Worm (Caenorhabditis elegans) whole organism, L2 larva: Measurements from ENCODE around the gene T09A5.14.

Source experiments
- R02D3.7 ChIP-seq: fragments of 150-350 bp; optimal IDR thresholded peaks from 2 replicates; lab custom pipeline; 2014; ENCODE audit warnings: missing biosample characterization, missing genetic modification characterization
- Y55F3AM.14 ChIP-seq: fragments of 200-800 bp; sonication (Bioruptor generic); optimal IDR thresholded peaks from 2 replicates; lab custom pipeline; 2018; ENCODE audit warnings: mild to moderate bottlenecking, missing genetic modification characterization, missing compliant biosample characterization
- ZK546.5 ChIP-seq: sonication (generic microtip); optimal IDR thresholded peaks from 2 replicates; lab custom pipeline; 2017; ENCODE audit warnings: missing biosample characterization, missing genetic modification characterization
- alr-1 ChIP-seq: fragments of 150-350 bp; optimal IDR thresholded peaks from 2 replicates; lab custom pipeline; 2014; ENCODE audit warnings: missing biosample characterization, missing genetic modification characterization
- ama-1 ChIP-seq: fragments of 150-350 bp; optimal IDR thresholded peaks from 2 replicates; lab custom pipeline; 2018; ENCODE audit warnings: inconsistent platforms
- ceh-16 ChIP-seq: fragments of 150-350 bp; optimal IDR thresholded peaks from 2 replicates; lab custom pipeline; 2014; ENCODE audit warnings: missing biosample characterization, missing genetic modification characterization
- ceh-82 ChIP-seq: fragments of 150-350 bp; optimal IDR thresholded peaks from 2 replicates; lab custom pipeline; 2014; ENCODE audit warnings: missing biosample characterization, missing genetic modification characterization
- crh-2 ChIP-seq: sonication (generic microtip); optimal IDR thresholded peaks from 2 replicates; lab custom pipeline; 2017; ENCODE audit warnings: missing biosample characterization, missing genetic modification characterization
- dmd-4 ChIP-seq: sonication (generic microtip); optimal IDR thresholded peaks from 2 replicates; lab custom pipeline; 2017; ENCODE audit warnings: missing biosample characterization, missing genetic modification characterization
- elt-3 ChIP-seq: sonication (generic microtip); optimal IDR thresholded peaks from 2 replicates; lab custom pipeline; 2017; ENCODE audit warnings: missing biosample characterization, missing genetic modification characterization
- fos-1 ChIP-seq: fragments of 150-350 bp; optimal IDR thresholded peaks from 2 replicates; lab custom pipeline; 2014; ENCODE audit warnings: missing biosample characterization, missing genetic modification characterization
- lin-39 ChIP-seq: fragments of 150-350 bp; optimal IDR thresholded peaks from 2 replicates; lab custom pipeline; 2014; ENCODE audit warnings: missing biosample characterization, missing genetic modification reagents, missing genetic modification characterization
- lsy-2 ChIP-seq, 2 experiments: fragments of 150-350 bp in 1 of 2; sonication (generic microtip) in 1 of 2; optimal IDR thresholded peaks; 2 replicates each; lab custom pipeline; 2014 to 2017; ENCODE audit warnings: missing biosample characterization in 2 of 2, missing genetic modification characterization in 2 of 2
- mab-5 ChIP-seq: fragments of 150-350 bp; optimal IDR thresholded peaks from 2 replicates; lab custom pipeline; 2014; ENCODE audit warnings: missing biosample characterization, missing genetic modification characterization
- mbf-1 ChIP-seq: sonication (generic microtip); optimal IDR thresholded peaks from 2 replicates; lab custom pipeline; 2017; ENCODE audit warnings: missing biosample characterization, missing genetic modification characterization
- nhr-10 ChIP-seq: sonication (generic microtip); optimal IDR thresholded peaks from 2 replicates; lab custom pipeline; 2017; ENCODE audit warnings: missing biosample characterization, missing genetic modification characterization
- nhr-129 ChIP-seq: fragments of 150-350 bp; optimal IDR thresholded peaks from 2 replicates; lab custom pipeline; 2014; ENCODE audit warnings: missing biosample characterization, missing genetic modification characterization
- nhr-23 ChIP-seq: fragments of 150-350 bp; optimal IDR thresholded peaks from 2 replicates; lab custom pipeline; 2014; ENCODE audit warnings: missing biosample characterization, missing genetic modification reagents, missing genetic modification characterization
- nhr-25 ChIP-seq: fragments of 150-350 bp; sonication (generic microtip); optimal IDR thresholded peaks from 3 replicates; lab custom pipeline; 2014; ENCODE audit warnings: missing biosample characterization, missing genetic modification characterization
- nhr-6 ChIP-seq: fragments of 150-350 bp; optimal IDR thresholded peaks from 2 replicates; lab custom pipeline; 2014; ENCODE audit warnings: missing biosample characterization, missing genetic modification characterization
- sem-4 ChIP-seq: fragments of 150-350 bp; optimal IDR thresholded peaks from 2 replicates; lab custom pipeline; 2014; ENCODE audit warnings: missing biosample characterization, missing genetic modification reagents, missing genetic modification characterization
- skn-1 ChIP-seq: sonication (generic microtip); optimal IDR thresholded peaks from 2 replicates; lab custom pipeline; 2017; ENCODE audit warnings: missing biosample characterization, missing genetic modification characterization
- sma-9 ChIP-seq, 2 experiments: fragments of 150-350 bp in 1 of 2; sonication (generic microtip) in 1 of 2; optimal IDR thresholded peaks; 2 replicates each; lab custom pipeline; 2014 to 2016; ENCODE audit warnings: missing genetic modification characterization in 2 of 2, mild to moderate bottlenecking in 1 of 2, missing biosample characterization in 1 of 2, missing compliant biosample characterization in 1 of 2, missing genetic modification reagents in 1 of 2, moderate library complexity in 1 of 2
- unc-55 ChIP-seq: fragments of 150-350 bp; sonication (generic microtip); optimal IDR thresholded peaks from 3 replicates; lab custom pipeline; 2014; ENCODE audit warnings: missing biosample characterization, missing genetic modification reagents, missing genetic modification characterization
- unc-62 ChIP-seq: fragments of 150-350 bp; optimal IDR thresholded peaks from 2 replicates; lab custom pipeline; 2014; ENCODE audit warnings: missing biosample characterization, missing genetic modification reagents, missing genetic modification characterization
- zag-1 ChIP-seq: fragments of 150-350 bp; optimal IDR thresholded peaks from 2 replicates; lab custom pipeline; 2014; ENCODE audit warnings: missing biosample characterization, missing genetic modification characterization
- ztf-1 ChIP-seq: fragments of 200-800 bp; sonication (Bioruptor generic); conservative IDR thresholded peaks from 2 replicates; pipeline ENCODE4 v1.3.6; 2022; ENCODE audit warnings: missing genetic modification characterization, missing compliant biosample characterization
- ztf-11 ChIP-seq: sonication (generic microtip); optimal IDR thresholded peaks from 2 replicates; lab custom pipeline; 2017; ENCODE audit warnings: missing biosample characterization, missing genetic modification characterization
- ztf-4 ChIP-seq: fragments of 150-350 bp; optimal IDR thresholded peaks from 2 replicates; lab custom pipeline; 2014; ENCODE audit warnings: missing biosample characterization, missing genetic modification characterization

T09A5.14 gene

DNA sequence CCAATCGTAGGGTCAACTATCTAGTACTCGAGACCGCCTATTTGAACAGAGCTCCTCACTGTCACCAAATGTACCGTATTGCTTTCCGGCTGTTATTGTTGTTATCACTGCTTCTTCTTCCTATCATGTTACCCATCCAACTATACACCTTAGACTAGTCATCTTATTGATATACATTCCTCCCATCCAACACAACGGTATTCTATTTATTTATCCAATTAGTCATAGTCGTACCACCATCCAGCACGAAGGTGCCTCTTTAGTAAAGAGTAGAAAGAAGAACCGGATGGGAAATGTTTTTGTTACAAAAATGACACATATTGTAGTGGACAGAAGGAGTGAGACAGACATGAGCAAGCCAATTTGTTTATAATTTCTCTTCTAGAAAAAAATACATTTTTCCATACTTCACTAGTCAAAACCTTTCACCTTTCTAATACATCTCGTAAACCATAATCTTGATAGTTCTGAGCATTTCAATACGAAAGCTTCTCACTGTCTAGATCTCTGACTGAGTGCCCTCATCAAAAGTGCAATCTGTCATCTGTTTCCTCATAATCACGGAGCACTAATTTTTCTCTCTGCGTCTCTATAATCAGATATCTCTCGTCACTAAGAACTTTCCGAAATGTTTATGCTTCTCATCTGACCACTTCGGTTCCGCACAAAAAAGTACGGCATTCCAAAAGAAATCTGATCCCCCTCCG, 21.8 kb upstream of the T09A5.14 start:
- TF ChIP-seq nhr-6, result no peak

DNA sequence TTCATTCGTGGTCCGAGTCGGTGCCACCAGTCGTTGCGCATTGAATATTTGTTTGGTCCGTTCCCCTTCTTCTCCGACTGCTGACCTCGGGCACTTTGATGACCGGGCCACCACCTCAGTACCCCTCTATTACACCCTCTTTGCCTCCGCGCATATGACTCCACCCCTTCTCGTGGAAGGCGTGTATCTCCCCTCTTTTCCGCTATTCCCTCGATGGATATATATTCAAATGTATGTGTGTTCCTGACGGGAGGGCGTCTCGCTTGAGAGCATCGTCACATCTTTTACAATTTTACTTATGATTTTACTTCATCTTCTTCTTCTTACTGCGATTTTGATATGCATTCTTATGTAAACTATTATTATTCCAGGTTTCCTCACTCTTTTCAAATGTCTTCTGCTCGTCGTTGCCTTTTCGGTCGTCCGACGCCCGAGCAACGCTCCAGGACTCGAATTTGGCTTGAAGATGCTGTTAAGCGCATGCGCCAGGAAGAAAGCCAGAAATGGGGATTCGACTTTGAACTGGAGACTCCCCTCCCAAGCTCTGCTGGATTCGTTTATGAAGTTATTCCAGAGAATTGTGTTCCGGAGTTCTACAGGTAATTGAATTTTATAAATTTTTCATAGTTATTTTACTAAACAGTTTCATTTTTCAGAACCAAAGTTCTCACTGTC, 21.1 kb upstream of the T09A5.14 start, which contains the start of gene cki-1:
Gene cki-1 (plus strand): TSS at position 372 of the 675 bp plus-strand sequence.
- TF ChIP-seq ceh-82 (tag; lab: Kevin White, UChicago) (no peak), ZK546.5 (no peak), unc-62 (GFP tag; lab: Kevin White, UChicago) (no peak), sem-4 (tag; lab: Kevin White, UChicago) (no peak), mab-5 (no peak)

DNA sequence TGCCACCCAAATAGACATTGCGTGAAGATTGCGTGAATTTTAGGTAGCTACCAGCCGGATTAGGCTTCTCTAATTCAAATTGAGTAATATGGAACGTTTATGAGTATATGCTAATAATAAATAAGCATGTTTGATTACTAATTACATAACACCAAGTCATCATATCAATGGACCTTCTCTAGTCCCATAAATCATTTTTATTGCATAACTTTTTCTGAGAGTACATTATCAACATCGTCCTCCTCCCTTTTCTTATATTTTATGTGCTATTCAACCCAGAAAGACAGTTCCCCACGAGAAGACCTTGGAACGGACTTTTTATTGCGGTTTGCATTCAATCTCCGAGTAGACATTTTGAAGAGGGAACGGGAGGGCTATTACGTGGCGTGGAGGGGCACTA, 19.8 kb upstream of the T09A5.14 start:
- TF ChIP-seq ceh-82 (tag; lab: Kevin White, UChicago), result no peak
- no peak for TF ChIP-seq Y55F3AM.14 (GFP tag; lab: Kevin White, UChicago)
- TF ChIP-seq nhr-23 (tag; lab: Kevin White, UChicago), result no peak
- no peak for TF ChIP-seq crh-2 (tag; lab: Kevin White, UChicago)
- TF ChIP-seq ceh-16, result no peak
- TF ChIP-seq mbf-1 (tag; lab: Kevin White, UChicago), result no peak
- TF ChIP-seq R02D3.7 (tag; lab: Kevin White, UChicago), result no peak
- no peak for TF ChIP-seq alr-1 (tag; lab: Kevin White, UChicago)

DNA sequence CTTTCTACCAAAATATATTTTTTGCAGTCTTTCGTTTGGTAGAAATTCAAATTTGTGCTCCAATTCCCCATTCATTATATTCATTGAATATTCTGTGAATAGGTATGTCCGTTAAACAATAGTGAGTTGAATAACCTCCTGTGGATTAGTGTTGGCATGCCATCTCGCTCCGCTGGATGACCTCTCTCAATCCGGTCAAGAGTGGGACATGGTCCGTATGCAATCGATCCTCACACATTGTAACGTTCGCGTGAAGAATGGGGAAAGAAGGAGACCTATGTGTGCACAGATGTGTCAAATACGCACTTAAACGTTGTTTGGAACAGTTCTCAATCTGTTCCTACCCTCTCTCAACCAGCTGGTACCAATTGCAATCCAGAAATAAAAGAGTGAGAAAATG, 18.9 kb upstream of the T09A5.14 start:
- no peak for TF ChIP-seq unc-62 (GFP tag; lab: Kevin White, UChicago)
- no peak for TF ChIP-seq zag-1 (tag; lab: Kevin White, UChicago)
- TF ChIP-seq ceh-82 (tag; lab: Kevin White, UChicago), result no peak
- TF ChIP-seq ztf-11 (tag; lab: Kevin White, UChicago), result no peak
- TF ChIP-seq sem-4 (tag; lab: Kevin White, UChicago), result no peak
- TF ChIP-seq ama-1 (lab: Kevin White, UChicago), result no peak
- no peak for TF ChIP-seq ztf-4 (tag; lab: Kevin White, UChicago)
- no peak for TF ChIP-seq ZK546.5
- TF ChIP-seq alr-1 (tag; lab: Kevin White, UChicago), result no peak
- no peak for TF ChIP-seq lin-39 (tag; lab: Kevin White, UChicago)
- TF ChIP-seq unc-55, result no peak
- TF ChIP-seq ztf-1, result no peak

DNA sequence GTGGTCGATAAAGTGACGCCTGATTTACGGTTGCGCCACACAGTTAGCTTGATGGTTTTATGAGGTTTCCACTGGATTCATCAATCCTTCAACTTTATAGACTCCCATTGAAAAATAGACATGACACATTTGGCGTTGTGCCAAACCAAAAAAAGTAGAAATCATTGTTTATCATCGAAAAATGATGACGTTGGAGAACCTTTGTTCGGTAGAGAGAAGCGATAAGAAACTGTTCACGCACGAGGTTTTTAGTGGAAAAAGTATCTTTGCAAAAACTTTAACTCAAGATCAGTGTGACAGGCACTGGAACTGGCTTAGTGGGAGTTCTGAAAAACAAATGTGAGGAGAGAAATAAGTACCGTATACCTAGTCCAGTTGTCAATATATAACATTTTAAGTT, 18.5 kb upstream of the T09A5.14 start:
- TF ChIP-seq skn-1 (peak; percentile 24), unc-55 (no peak), fos-1 (tag; lab: Kevin White, UChicago) (peak; percentile 26)

DNA sequence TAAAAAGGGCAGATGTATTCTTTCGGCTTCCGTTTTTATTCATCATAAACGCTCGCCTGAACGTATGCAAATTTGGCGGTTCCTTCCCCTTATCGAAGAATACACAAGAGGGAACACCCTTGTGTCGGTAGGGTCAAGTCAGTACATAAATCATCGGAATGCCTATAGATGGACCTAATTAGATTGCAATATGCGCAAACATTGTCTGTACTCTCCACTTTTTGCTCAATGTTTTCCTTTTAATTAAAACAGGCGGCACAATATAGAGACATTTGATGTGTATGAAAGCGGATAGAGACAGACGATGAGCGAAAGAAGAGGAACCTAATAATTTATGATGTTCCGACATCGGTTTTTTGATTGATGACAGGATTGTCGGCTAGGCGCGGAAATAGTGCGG, 17.9 kb upstream of the T09A5.14 start:
- TF ChIP-seq nhr-10 (tag; lab: Kevin White, UChicago), result no peak
- no peak for TF ChIP-seq sma-9 (GFP tag; optimal IDR thresholded peaks at IDR 0.05; lab: Kevin White, UChicago)
- no peak for TF ChIP-seq sma-9 (tag; optimal IDR thresholded peaks at IDR 0.05; lab: Kevin White, UChicago)
- TF ChIP-seq mab-5, result peak; percentile 49
- TF ChIP-seq ZK546.5, result no peak

DNA sequence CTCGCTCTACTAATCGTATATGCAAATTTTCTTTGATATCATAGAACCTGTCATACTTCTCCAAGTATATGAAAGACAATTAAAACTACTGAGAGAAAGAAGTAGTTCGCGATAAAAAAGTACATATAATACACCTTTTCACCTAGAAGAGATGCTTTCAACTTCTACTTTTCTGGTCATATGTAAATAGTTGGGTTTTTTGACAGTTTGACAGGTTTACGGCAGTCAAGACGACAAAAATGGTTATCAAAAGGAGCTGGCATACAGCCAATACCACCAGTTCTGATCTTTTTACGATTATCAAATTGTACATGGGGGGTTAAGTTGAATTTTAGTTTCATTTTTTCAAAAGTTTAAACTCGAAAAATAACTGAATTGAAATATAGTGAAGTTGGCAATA, 17.2 kb upstream of the T09A5.14 start:
- TF ChIP-seq mab-5, result no peak
- no peak for TF ChIP-seq ceh-82 (tag; lab: Kevin White, UChicago)
- TF ChIP-seq fos-1 (tag; lab: Kevin White, UChicago), result peak; percentile 49
- no peak for TF ChIP-seq dmd-4 (tag; lab: Kevin White, UChicago)
- TF ChIP-seq nhr-25, result no peak
- peak; percentile 30 for TF ChIP-seq skn-1
- no peak for TF ChIP-seq Y55F3AM.14 (GFP tag; lab: Kevin White, UChicago)

DNA sequence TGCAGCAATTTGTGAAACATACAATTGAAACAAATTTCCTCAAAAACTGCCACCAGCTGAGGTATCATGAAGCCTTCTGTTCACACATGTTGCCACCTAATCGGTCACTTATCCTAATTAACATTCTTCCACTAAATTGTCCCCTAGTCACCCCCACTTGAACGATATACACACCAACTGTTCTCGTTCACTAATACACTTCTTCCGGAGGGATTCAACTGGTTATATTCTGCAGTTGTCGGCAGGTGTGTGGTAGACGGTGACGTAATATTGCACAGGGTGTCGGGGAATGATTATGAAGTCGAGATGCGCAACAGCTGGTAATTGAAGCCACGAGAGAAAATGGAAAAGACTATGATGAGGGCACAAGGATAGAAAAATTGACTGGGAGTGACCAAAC, 16.7 kb upstream of the T09A5.14 start:
- TF ChIP-seq elt-3 (tag; lab: Kevin White, UChicago) (no peak), sem-4 (tag; lab: Kevin White, UChicago) (no peak), nhr-129 (tag; lab: Kevin White, UChicago) (peak; percentile 34), lsy-2 (tag; optimal IDR thresholded peaks at IDR 0.05; lab: Kevin White, UChicago) (no peak), nhr-25 (no peak), ceh-16 (no peak)
